Fruit fly (Drosophila melanogaster): ENCODE measurements around the gene CG15258.
A peak's percentile ranks its signal among the peaks of the same experiment; 100 is the strongest.

Gene CG15258

DNA sequence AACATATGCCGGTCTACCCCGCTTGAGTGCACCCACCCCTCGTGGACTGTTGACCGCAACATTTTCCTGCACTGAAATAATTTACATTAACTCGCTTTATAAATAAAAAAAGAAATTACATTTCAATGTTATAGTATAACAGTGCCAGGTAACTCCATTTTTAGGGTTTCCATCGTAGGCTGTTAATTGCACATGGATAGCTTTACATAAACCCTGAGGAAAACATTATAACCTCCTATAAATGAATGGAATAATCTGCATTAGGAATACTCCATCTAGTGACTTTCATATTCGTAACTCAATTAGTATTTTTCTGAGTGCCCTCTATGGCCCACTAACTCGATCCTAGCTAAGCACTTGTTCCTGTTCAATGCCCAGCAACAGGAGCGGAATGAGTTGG lies 42.2 kb downstream of the CG15258 start:
- TF ChIP-seq sim (GFP tag; IDR thresholded peaks at IDR 0.05) (no peak), CG2712 (tag; optimal IDR thresholded peaks at IDR 0.05) (peak; percentile 7), CG32532 (GFP tag; IDR thresholded peaks at IDR 0.05) (no peak), stwl (tag; optimal IDR thresholded peaks at IDR 0.05) (no peak), zfh1 (GFP tag; IDR thresholded peaks at IDR 0.05) (no peak), CG2875 (GFP tag; optimal IDR thresholded peaks at IDR 0.05) (no peak), Xbp1 (GFP tag; optimal IDR thresholded peaks at IDR 0.05) (no peak), sens (GFP tag) (peak; percentile 89), CG4424 (GFP tag; optimal IDR thresholded peaks at IDR 0.05) (no peak), Rfx (GFP tag; IDR thresholded peaks at IDR 0.05) (no peak), CG10979 (tag; optimal IDR thresholded peaks at IDR 0.05) (peak; percentile 24), CG14014 (GFP tag; IDR thresholded peaks at IDR 0.05) (no peak), dmrt11E (tag; optimal IDR thresholded peaks at IDR 0.05) (peak; percentile 51), CG10565 (GFP tag; optimal IDR thresholded peaks at IDR 0.05) (no peak), CG16863 (GFP tag; optimal IDR thresholded peaks at IDR 0.05) (no peak), gem (tag; optimal IDR thresholded peaks at IDR 0.05) (peak; percentile 5), her (GFP tag; optimal IDR thresholded peaks at IDR 0.05) (no peak), HLH4C (GFP tag; IDR thresholded peaks at IDR 0.05; ENCODE audit: partially characterized antibody) (no peak), CG15696 (tag; optimal IDR thresholded peaks at IDR 0.05) (peak; percentile 21), CG34422 (GFP tag; IDR thresholded peaks at IDR 0.05) (no peak), lola (GFP tag; optimal IDR thresholded peaks at IDR 0.05) (peak in 1 of 3 experiments; percentile 43), amos (GFP tag; IDR thresholded peaks at IDR 0.05; ENCODE audit: partially characterized antibody) (no peak), CG31441 (GFP tag; IDR thresholded peaks at IDR 0.05) (0 out of 2 replicates have a peak, but pooled peaks have one; percentile 8), ham (GFP tag; IDR thresholded peaks at IDR 0.05) (no peak), CG18262 (tag; optimal IDR thresholded peaks at IDR 0.05) (peak; percentile 26), zen (tag; optimal IDR thresholded peaks at IDR 0.05) (no peak), CG14710 (tag; optimal IDR thresholded peaks at IDR 0.05) (peak; percentile 3), CG9817 (tag; optimal IDR thresholded peaks at IDR 0.05) (no peak), zf30C (GFP tag; optimal IDR thresholded peaks at IDR 0.05) (peak; percentile 17), ase (GFP tag; IDR thresholded peaks at IDR 0.05) (no peak)

dm6 chr2L:15318801-15319200 lies 42.6 kb downstream of the CG15258 start, which contains the start of gene nht:
TSS of gene nht (minus strand) at chr2L:15318901.
- TF ChIP-seq PHDP (tag; optimal IDR thresholded peaks at IDR 0.05) (no peak), nerfin-1 (tag; optimal IDR thresholded peaks at IDR 0.05) (peak; percentile 32), Oli (tag; optimal IDR thresholded peaks at IDR 0.05) (no peak)

DNA sequence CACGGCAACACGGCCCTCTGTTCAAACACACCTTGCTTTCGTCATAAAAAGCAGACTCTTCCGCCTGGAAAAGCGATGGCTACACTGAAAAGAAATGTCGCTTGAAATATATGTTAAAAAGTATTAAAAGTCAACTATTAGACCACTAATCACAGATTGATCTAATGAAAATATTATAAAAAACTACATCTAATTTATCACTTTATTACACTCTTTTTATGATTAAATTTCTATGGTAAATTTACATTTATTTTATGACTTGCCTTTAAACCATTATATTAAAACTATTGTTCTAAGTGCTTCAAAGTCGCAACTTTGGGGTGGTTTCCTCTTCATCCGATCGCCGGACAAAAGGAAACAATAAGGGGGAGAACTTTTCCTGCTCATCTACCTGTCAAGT lies 45.0 kb downstream of the CG15258 start:
- TF ChIP-seq CG14710 (tag; optimal IDR thresholded peaks at IDR 0.05), result peak; percentile 10
- peak; percentile 8; the same call in 1 of the 2 replicates for TF ChIP-seq Xrp1 (GFP tag; IDR thresholded peaks at IDR 0.05)
- peak; percentile 5 for TF ChIP-seq CG11504 (tag; optimal IDR thresholded peaks at IDR 0.05)
- peak; percentile 30 for TF ChIP-seq gem (tag; optimal IDR thresholded peaks at IDR 0.05)
- peak; percentile 30 for TF ChIP-seq CG2712 (tag; optimal IDR thresholded peaks at IDR 0.05)
- peak in 1 of 3 experiments; percentile 25 for TF ChIP-seq lola (GFP tag; optimal IDR thresholded peaks at IDR 0.05)
- TF ChIP-seq CG7556 (GFP tag; optimal IDR thresholded peaks at IDR 0.05), result no peak
- no peak for TF ChIP-seq CG2202 (tag; optimal IDR thresholded peaks at IDR 0.05)
- TF ChIP-seq CG10979 (tag; optimal IDR thresholded peaks at IDR 0.05), result peak; percentile 20
- peak; percentile 64 for TF ChIP-seq dmrt11E (tag; optimal IDR thresholded peaks at IDR 0.05)
- no peak for TF ChIP-seq bowl (GFP tag; IDR thresholded peaks at IDR 0.05)
- TF ChIP-seq bsh (GFP tag; optimal IDR thresholded peaks at IDR 0.05), result peak in 1 of 2 experiments; percentile 1
- no peak for TF ChIP-seq prd (optimal IDR thresholded peaks at IDR 0.05)
- 0 out of 3 replicates have a peak, but pooled peaks have one; percentile 1 for TF ChIP-seq prd (GFP tag; IDR thresholded peaks at IDR 0.05)
- no peak for TF ChIP-seq CG11695 (GFP tag; IDR thresholded peaks at IDR 0.05)
- peak; percentile 32 for TF ChIP-seq CG10267 (tag; optimal IDR thresholded peaks at IDR 0.05)
- 0 out of 3 replicates have a peak, but pooled peaks have one; percentile 7 for TF ChIP-seq row (GFP tag; IDR thresholded peaks at IDR 0.05)
- TF ChIP-seq CG18262 (tag; optimal IDR thresholded peaks at IDR 0.05), result peak; percentile 39
- no peak for TF ChIP-seq al (GFP tag; IDR thresholded peaks at IDR 0.05)
- TF ChIP-seq BEAF-32 (GFP tag; optimal IDR thresholded peaks at IDR 0.05), result no peak
